Worm (Caenorhabditis elegans) whole organism, mixed stage, embryonic: Measurements from ENCODE around the gene F47B10.8.

Source experiments
- ces-1 ChIP-seq: fragments of 150-350 bp; optimal IDR thresholded peaks from 2 replicates; lab custom pipeline; 2014; ENCODE audit warnings: missing biosample characterization, missing genetic modification reagents, missing genetic modification characterization
- elt-1 ChIP-seq: sonication (generic microtip); optimal IDR thresholded peaks from 2 replicates; lab custom pipeline; 2017; ENCODE audit warnings: missing genetic modification characterization, mild to moderate bottlenecking, missing compliant biosample characterization, antibody characterized with exemption, moderate library complexity, borderline replicate concordance; ENCODE audit not compliant: insufficient read depth
- elt-3 ChIP-seq: fragments of 150-350 bp; optimal IDR thresholded peaks from 2 replicates; lab custom pipeline; 2014; ENCODE audit warnings: missing biosample characterization, missing genetic modification characterization
- lin-13 ChIP-seq: fragments of 150-350 bp; optimal IDR thresholded peaks from 2 replicates; lab custom pipeline; 2014; ENCODE audit warnings: missing biosample characterization, missing genetic modification characterization
- lsy-2 ChIP-seq: fragments of 150-350 bp; optimal IDR thresholded peaks from 2 replicates; lab custom pipeline; 2014; ENCODE audit warnings: missing biosample characterization, missing genetic modification characterization
- nhr-2 ChIP-seq: fragments of 150-350 bp; optimal IDR thresholded peaks from 2 replicates; lab custom pipeline; 2014; ENCODE audit warnings: missing biosample characterization, missing genetic modification characterization
- nhr-237 ChIP-seq: fragments of 150-350 bp; optimal IDR thresholded peaks from 2 replicates; lab custom pipeline; 2014; ENCODE audit warnings: missing biosample characterization, missing genetic modification characterization
- nhr-28 ChIP-seq: fragments of 150-350 bp; optimal IDR thresholded peaks from 2 replicates; lab custom pipeline; 2014; ENCODE audit warnings: missing biosample characterization, missing genetic modification characterization
- nhr-76 ChIP-seq: sonication (generic microtip); optimal IDR thresholded peaks from 2 replicates; lab custom pipeline; 2017; ENCODE audit warnings: missing biosample characterization, missing genetic modification characterization
- pha-4 ChIP-seq: fragments of 150-350 bp; optimal IDR thresholded peaks from 2 replicates; lab custom pipeline; 2018; ENCODE audit warnings: missing biosample characterization, missing genetic modification reagents, missing genetic modification characterization
- snpc-4 ChIP-seq: fragments of 150-350 bp; optimal IDR thresholded peaks from 2 replicates; lab custom pipeline; 2014; ENCODE audit warnings: missing biosample characterization, missing genetic modification characterization
- sptf-1 ChIP-seq: sonication (generic microtip); optimal IDR thresholded peaks from 2 replicates; lab custom pipeline; 2017; ENCODE audit warnings: mild to moderate bottlenecking, missing genetic modification characterization, moderate library complexity, missing compliant biosample characterization

DNA sequence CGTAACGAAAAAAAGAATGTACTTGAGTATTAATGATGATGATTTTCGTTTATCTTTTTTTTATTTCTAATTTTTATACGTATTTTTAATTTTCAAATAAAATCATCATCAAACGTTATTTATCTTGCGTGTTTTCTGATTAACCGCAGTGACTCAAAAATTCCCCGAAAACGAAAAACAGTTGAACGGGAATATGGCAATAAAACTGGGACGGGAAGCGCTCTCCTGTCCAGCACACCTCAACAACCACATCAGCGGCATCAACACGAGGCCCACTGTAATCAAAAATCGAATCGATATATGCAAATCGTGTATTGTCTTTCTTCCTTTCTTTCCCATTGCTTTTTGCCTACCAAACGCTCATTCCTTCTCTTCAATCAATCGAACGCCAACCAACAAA, 48.5 kb upstream of the F47B10.8 start, which contains the start of gene K09C8.2:
- TF ChIP-seq snpc-4 (tag; lab: Kevin White, UChicago) (no peak), lin-13 (no peak), ces-1 (GFP tag; lab: Kevin White, UChicago) (no peak), sptf-1 (tag; lab: Kevin White, UChicago) (no peak), elt-3 (tag; lab: Kevin White, UChicago) (no peak), elt-1 (tag; lab: Kevin White, UChicago) (no peak), pha-4 (tag; lab: Kevin White, UChicago) (no peak), nhr-28 (tag; lab: Kevin White, UChicago) (no peak), nhr-237 (tag; lab: Kevin White, UChicago) (no peak), lsy-2 (tag; lab: Kevin White, UChicago) (no peak), nhr-2 (tag; lab: Kevin White, UChicago) (no peak), nhr-76 (tag; lab: Kevin White, UChicago) (no peak)
